Fruit fly (Drosophila melanogaster) whole organism, wandering third instar larva: ENCODE measurements around the gene Pld3.

Experiments used
- pan ChIP-seq: fragments of >200 bp; optimal IDR thresholded peaks from 2 replicates; lab custom pipeline; 2017
- sv ChIP-seq: fragments of 200-800 bp; sonication (Bioruptor generic); optimal IDR thresholded peaks from 3 replicates; lab custom pipeline; 2016; ENCODE audit warnings: missing biosample characterization, missing genetic modification characterization

The Pld3 gene

dm6 chr2L:21206193-21206592 lies 47.5 kb downstream of the Pld3 start, which contains the start of gene clumsy:
clumsy (plus strand) TSS chr2L:21206493.
- TF ChIP-seq sv (GFP tag; lab: Kevin White, UChicago): no peak
- TF ChIP-seq pan (lab: Kevin White, UChicago): no peak
